Fruit fly (Drosophila melanogaster) whole organism, embryonic: ENCODE data around the gene Ing5.

ENCODE experiments used
- Abd-B ChIP-seq: fragments of 200-800 bp; sonication (Bioruptor generic); optimal IDR thresholded peaks from 2 replicates; lab custom pipeline; 2018; ENCODE audit warnings: missing biosample characterization, mild to moderate bottlenecking, missing genetic modification characterization, moderate library complexity
- Antp ChIP-seq: fragments of 200-800 bp; sonication (Bioruptor generic); optimal IDR thresholded peaks from 3 replicates; lab custom pipeline; 2016; ENCODE audit warnings: missing biosample characterization, missing genetic modification characterization
- Bgb ChIP-seq: fragments of 200-800 bp; sonication (Bioruptor generic); IDR thresholded peaks from 2 replicates; pipeline ENCODE4 v1.3.6; 2022; ENCODE audit warnings: missing biosample characterization, missing genetic modification characterization; ENCODE audit not compliant: partially characterized antibody
- CG10209 ChIP-seq: fragments of 200-800 bp; sonication (Bioruptor generic); optimal IDR thresholded peaks from 3 replicates; lab custom pipeline; 2017; ENCODE audit warnings: missing biosample characterization, mild to moderate bottlenecking, missing genetic modification characterization, missing genetic modification reagents
- CG10431 ChIP-seq: fragments of 200-800 bp; sonication (Bioruptor generic); optimal IDR thresholded peaks from 3 replicates; lab custom pipeline; 2018; ENCODE audit warnings: missing biosample characterization, mild to moderate bottlenecking, missing genetic modification characterization
- CG11723 ChIP-seq: fragments of 200-800 bp; sonication (Bioruptor generic); optimal IDR thresholded peaks from 2 replicates; lab custom pipeline; 2017; ENCODE audit warnings: missing biosample characterization, mild to moderate bottlenecking, missing genetic modification characterization
- CG12071 ChIP-seq: fragments of 200-800 bp; sonication (Bioruptor generic); optimal IDR thresholded peaks from 3 replicates; lab custom pipeline; 2018; ENCODE audit warnings: missing biosample characterization, mild to moderate bottlenecking, missing genetic modification characterization
- CG15269 ChIP-seq: fragments of 200-800 bp; sonication (Bioruptor generic); optimal IDR thresholded peaks from 2 replicates; lab custom pipeline; 2018; ENCODE audit warnings: missing biosample characterization, mild to moderate bottlenecking, missing genetic modification characterization, moderate library complexity
- CG1529 ChIP-seq: fragments of 200-800 bp; sonication (Bioruptor generic); optimal IDR thresholded peaks from 3 replicates; lab custom pipeline; 2018; ENCODE audit warnings: missing biosample characterization, missing genetic modification characterization
- CG17361 ChIP-seq: fragments of 200-800 bp; sonication (Bioruptor generic); IDR thresholded peaks from 3 replicates; pipeline ENCODE4 v1.3.6; 2022; ENCODE audit warnings: missing biosample characterization, missing genetic modification characterization
- CG17912 ChIP-seq: fragments of 200-800 bp; sonication (Bioruptor generic); optimal IDR thresholded peaks from 2 replicates; lab custom pipeline; 2018; ENCODE audit warnings: missing biosample characterization, mild to moderate bottlenecking, missing genetic modification characterization
- CG2116 ChIP-seq: fragments of 200-800 bp; sonication (Bioruptor generic); optimal IDR thresholded peaks from 3 replicates; lab custom pipeline; 2018; ENCODE audit warnings: missing biosample characterization, mild to moderate bottlenecking, missing genetic modification characterization
- CG2875 ChIP-seq: fragments of 200-800 bp; sonication (Bioruptor generic); optimal IDR thresholded peaks from 2 replicates; lab custom pipeline; 2017; ENCODE audit warnings: missing biosample characterization, mild to moderate bottlenecking, missing genetic modification characterization, missing genetic modification reagents
- CG34376 ChIP-seq: fragments of 200-800 bp; sonication (Bioruptor generic); optimal IDR thresholded peaks from 2 replicates; lab custom pipeline; 2018; ENCODE audit warnings: missing biosample characterization, mild to moderate bottlenecking, missing genetic modification characterization
- CG4424 ChIP-seq: fragments of 200-800 bp; sonication (Bioruptor generic); optimal IDR thresholded peaks from 3 replicates; lab custom pipeline; 2016; ENCODE audit warnings: missing biosample characterization, missing genetic modification characterization
- CG5180 ChIP-seq: fragments of 200-800 bp; sonication (Bioruptor generic); optimal IDR thresholded peaks from 3 replicates; lab custom pipeline; 2017; ENCODE audit warnings: missing biosample characterization, missing genetic modification characterization, mild to moderate bottlenecking, moderate library complexity, missing genetic modification reagents
- CG7786 ChIP-seq: fragments of 200-800 bp; sonication (Bioruptor generic); optimal IDR thresholded peaks from 2 replicates; lab custom pipeline; 2016; ENCODE audit warnings: missing biosample characterization, missing genetic modification characterization
- CG7987 ChIP-seq: fragments of 200-800 bp; sonication (Bioruptor generic); optimal IDR thresholded peaks from 2 replicates; lab custom pipeline; 2018; ENCODE audit warnings: missing biosample characterization, mild to moderate bottlenecking, missing genetic modification characterization, moderate library complexity
- CG8944 ChIP-seq: fragments of 200-800 bp; sonication (Bioruptor generic); optimal IDR thresholded peaks from 3 replicates; lab custom pipeline; 2016; ENCODE audit warnings: missing biosample characterization, missing genetic modification characterization
- CG9215 ChIP-seq: fragments of 200-800 bp; sonication (Bioruptor generic); IDR thresholded peaks from 2 replicates; pipeline ENCODE4 v1.3.6; 2022; ENCODE audit warnings: missing biosample characterization, missing genetic modification characterization
- D19A ChIP-seq: fragments of 200-800 bp; optimal IDR thresholded peaks from 3 replicates; lab custom pipeline; 2019; ENCODE audit warnings: missing biosample characterization, mild to moderate bottlenecking, missing genetic modification characterization, moderate library complexity
- D19B ChIP-seq: fragments of 200-800 bp; sonication (Bioruptor generic); optimal IDR thresholded peaks from 2 replicates; lab custom pipeline; 2017; ENCODE audit warnings: missing biosample characterization, mild to moderate bottlenecking, missing genetic modification characterization
- H2.0 ChIP-seq: fragments of 200-800 bp; sonication (Bioruptor generic); IDR thresholded peaks from 2 replicates; pipeline ENCODE4 v1.3.6; 2022; ENCODE audit warnings: missing biosample characterization, missing genetic modification characterization
- HLH3B ChIP-seq: fragments of 200-800 bp; sonication (Bioruptor generic); IDR thresholded peaks from 2 replicates; pipeline ENCODE4 v1.3.6; 2022; ENCODE audit warnings: missing biosample characterization, missing genetic modification characterization
- Hr51 ChIP-seq, 2 experiments: fragments of 200-800 bp; sonication (Bioruptor generic); optimal IDR thresholded peaks; 2 replicates in 1 of 2; 3 replicates in 1 of 2; lab custom pipeline; 2016 to 2018; ENCODE audit warnings: missing biosample characterization in 2 of 2, missing genetic modification characterization in 2 of 2, mild to moderate bottlenecking in 1 of 2, moderate library complexity in 1 of 2
- Hr78 ChIP-seq, 2 experiments: fragments of 200-800 bp in 1 of 2; fragments of >200 bp in 1 of 2; sonication (Bioruptor generic) in 1 of 2; optimal IDR thresholded peaks; 2 replicates each; lab custom pipeline; 2017 to 2019; ENCODE audit warnings: missing biosample characterization in 2 of 2, missing genetic modification characterization in 2 of 2, mild to moderate bottlenecking in 1 of 2, moderate library complexity in 1 of 2
- MTF-1 ChIP-seq: fragments of 200-800 bp; sonication (Bioruptor generic); optimal IDR thresholded peaks from 2 replicates; lab custom pipeline; 2018; ENCODE audit warnings: missing biosample characterization, mild to moderate bottlenecking, missing genetic modification characterization, borderline replicate concordance
- Sox102F ChIP-seq: fragments of 200-800 bp; sonication (Bioruptor generic); optimal IDR thresholded peaks from 2 replicates; lab custom pipeline; 2018; ENCODE audit warnings: missing biosample characterization, mild to moderate bottlenecking, missing genetic modification characterization, moderate library complexity
- Stat92E ChIP-seq, 3 experiments: fragments of >200 bp in 2 of 3; fragments of 200-800 bp in 1 of 3; sonication (Bioruptor generic) in 1 of 3; optimal IDR thresholded peaks; 2 replicates each; lab custom pipeline; 2017 to 2019; ENCODE audit warnings: missing biosample characterization in 3 of 3, missing genetic modification characterization in 3 of 3, mild to moderate bottlenecking in 1 of 3, moderate library complexity in 1 of 3
- ash1 ChIP-seq: fragments of 200-800 bp; sonication (Bioruptor generic); optimal IDR thresholded peaks from 2 replicates; lab custom pipeline; 2018; ENCODE audit warnings: missing biosample characterization, mild to moderate bottlenecking, missing genetic modification characterization
- bigmax ChIP-seq: fragments of 200-800 bp; sonication (Bioruptor generic); optimal IDR thresholded peaks from 2 replicates; lab custom pipeline; 2018; ENCODE audit warnings: missing biosample characterization, mild to moderate bottlenecking, missing genetic modification characterization
- cas ChIP-seq: fragments of 200-800 bp; sonication (Bioruptor generic); IDR thresholded peaks from 2 replicates; pipeline ENCODE4 v1.3.6; 2022; ENCODE audit warnings: missing biosample characterization, missing genetic modification characterization
- dan ChIP-seq: fragments of 200-800 bp; sonication (Bioruptor generic); IDR thresholded peaks from 2 replicates; pipeline ENCODE4 v1.3.6; 2022; ENCODE audit warnings: missing biosample characterization, missing genetic modification characterization
- esg ChIP-seq: fragments of 200-800 bp; sonication (Bioruptor generic); conservative IDR thresholded peaks from 2 replicates; pipeline ENCODE4 v1.3.6; 2022; ENCODE audit warnings: missing biosample characterization, missing genetic modification characterization
- fu2 ChIP-seq: fragments of 200-800 bp; sonication (Bioruptor generic); optimal IDR thresholded peaks from 2 replicates; lab custom pipeline; 2016; ENCODE audit warnings: missing biosample characterization, missing genetic modification characterization
- gcm ChIP-seq: fragments of 200-800 bp; sonication (Bioruptor generic); optimal IDR thresholded peaks from 2 replicates; lab custom pipeline; 2019; ENCODE audit warnings: missing biosample characterization, mild to moderate bottlenecking, missing genetic modification characterization, moderate library complexity
- gro ChIP-seq: fragments of 200-800 bp; sonication (Bioruptor generic); optimal IDR thresholded peaks from 2 replicates; lab custom pipeline; 2016; ENCODE audit warnings: missing biosample characterization, missing genetic modification characterization
- gt ChIP-seq: fragments of 200-800 bp; sonication (Bioruptor generic); IDR thresholded peaks from 2 replicates; pipeline ENCODE4 v1.3.6; 2022; ENCODE audit warnings: missing biosample characterization, missing genetic modification characterization
- inv ChIP-seq: fragments of 200-800 bp; sonication (Bioruptor generic); IDR thresholded peaks from 2 replicates; pipeline ENCODE4 v1.3.6; 2022; ENCODE audit warnings: missing biosample characterization, missing genetic modification characterization; ENCODE audit not compliant: partially characterized antibody
- lilli ChIP-seq: fragments of 200-800 bp; sonication (Bioruptor generic); optimal IDR thresholded peaks from 3 replicates; lab custom pipeline; 2016; ENCODE audit warnings: missing biosample characterization, missing genetic modification characterization
- lmd ChIP-seq: fragments of 200-800 bp; sonication (Bioruptor generic); IDR thresholded peaks from 2 replicates; pipeline ENCODE4 v1.3.6; 2022; ENCODE audit warnings: missing biosample characterization, missing genetic modification characterization
- org-1 ChIP-seq: fragments of 200-800 bp; sonication (Bioruptor generic); optimal IDR thresholded peaks from 2 replicates; lab custom pipeline; 2017; ENCODE audit warnings: missing biosample characterization, missing genetic modification characterization
- psq ChIP-seq: fragments of 200-800 bp; sonication (Bioruptor generic); optimal IDR thresholded peaks from 2 replicates; lab custom pipeline; 2017; ENCODE audit warnings: missing biosample characterization, missing genetic modification characterization
- repo ChIP-seq: fragments of 200-800 bp; sonication (Bioruptor generic); optimal IDR thresholded peaks from 2 replicates; lab custom pipeline; 2016; ENCODE audit warnings: missing biosample characterization, missing genetic modification characterization
- scrt ChIP-seq: fragments of 200-800 bp; sonication (Bioruptor generic); optimal IDR thresholded peaks from 2 replicates; lab custom pipeline; 2018; ENCODE audit warnings: missing biosample characterization, mild to moderate bottlenecking, missing genetic modification characterization, moderate library complexity
- sens ChIP-seq: fragments of 200-800 bp; sonication (Bioruptor generic); peaks from one replicate; lab custom pipeline; 2016; ENCODE audit warnings: missing biosample characterization, missing genetic modification characterization
- toy ChIP-seq: fragments of 200-800 bp; sonication (Bioruptor generic); IDR thresholded peaks from 2 replicates; pipeline ENCODE4 v1.3.6; 2022; ENCODE audit warnings: missing biosample characterization, missing genetic modification characterization
- twi ChIP-seq: fragments of 200-800 bp; optimal IDR thresholded peaks from 2 replicates; lab custom pipeline; 2019; ENCODE audit warnings: missing biosample characterization, mild to moderate bottlenecking, missing genetic modification characterization, moderate library complexity
- yki ChIP-seq: fragments of >200 bp; optimal IDR thresholded peaks from 3 replicates; lab custom pipeline; 2018
- zen2 ChIP-seq: fragments of 200-800 bp; sonication (Bioruptor generic); IDR thresholded peaks from 3 replicates; pipeline ENCODE4 v1.3.6; 2022; ENCODE audit warnings: missing biosample characterization, missing genetic modification characterization; ENCODE audit not compliant: partially characterized antibody

Gene Ing5

DNA sequence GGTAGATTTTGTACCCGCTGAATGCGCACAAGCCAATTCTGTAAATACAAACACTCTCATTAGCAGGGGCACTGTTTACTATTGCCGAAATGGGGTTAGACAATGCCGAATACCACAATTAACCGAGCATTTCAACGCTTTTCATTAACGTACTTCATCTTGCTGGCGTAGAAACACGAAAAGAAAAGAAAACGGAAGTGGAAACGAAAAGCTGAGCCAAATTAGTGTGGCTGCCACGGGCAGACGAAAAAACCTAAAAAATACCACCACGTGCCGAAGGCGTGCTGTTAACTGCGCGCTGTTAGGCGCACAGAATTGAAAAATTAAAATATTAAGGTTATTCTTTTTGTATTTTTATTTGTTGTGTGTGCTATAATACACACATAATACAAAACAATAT, 7.8 kb upstream of the Ing5 start, which contains the start of gene RpL24 (continued):
- TF ChIP-seq D19B (GFP tag; lab: Kevin White, UChicago) (peak; percentile 80), gcm (GFP tag; lab: Kevin White, UChicago) (peak; percentile 88), CG8944 (peak; percentile 69), bigmax (GFP tag; lab: Kevin White, UChicago) (peak; percentile 77), CG7987 (peak; percentile 99), D19A (tag; lab: Kevin White, UChicago) (peak; percentile 56), dan (no peak), lmd (peak; percentile 57; the same call in 1 of the 2 replicates), CG7786 (GFP tag; lab: Kevin White, UChicago) (peak; percentile 56), CG10209 (GFP tag; lab: Kevin White, UChicago) (peak; percentile 91), CG11723 (GFP tag; lab: Kevin White, UChicago) (peak; percentile 92), gro (peak; percentile 94), CG34376 (peak; percentile 98), HLH3B (GFP tag; lab: Robert Waterston, UW) (peak; percentile 78), CG4424 (GFP tag; lab: Kevin White, UChicago) (peak; percentile 90), CG2116 (peak; percentile 84), CG10431 (GFP tag; lab: Kevin White, UChicago) (peak; percentile 93), CG17361 (GFP tag; lab: Robert Waterston, UW) (peak; percentile 83), CG15269 (peak; percentile 82), Hr78 (GFP tag; optimal IDR thresholded peaks at IDR 0.05; lab: Kevin White, UChicago) (no peak), org-1 (GFP tag; lab: Kevin White, UChicago) (peak; percentile 90), CG5180 (GFP tag; lab: Kevin White, UChicago) (peak; percentile 80), fu2 (GFP tag; lab: Kevin White, UChicago) (peak; percentile 73), cas (GFP tag; lab: Robert Waterston, UW) (peak; percentile 65), repo (GFP tag; lab: Kevin White, UChicago) (peak; percentile 89), MTF-1 (GFP tag; lab: Kevin White, UChicago) (peak; percentile 97), CG1529 (GFP tag; lab: Kevin White, UChicago) (peak; percentile 83), Abd-B (GFP tag; lab: Kevin White, UChicago) (no peak), Hr51 (GFP tag; optimal IDR thresholded peaks at IDR 0.05; lab: Kevin White, UChicago) (peak; percentile 81 to 88), twi (tag; lab: Kevin White, UChicago) (peak; percentile 73), CG9215 (GFP tag; lab: Robert Waterston, UW) (0 out of 2 replicates have a peak, but pooled peaks have one; percentile 37), lilli (GFP tag; lab: Kevin White, UChicago) (peak; percentile 88), CG2875 (GFP tag; lab: Kevin White, UChicago) (peak; percentile 92), gt (no peak), Bgb (GFP tag; lab: Robert Waterston, UW) (peak; percentile 29; the same call in 1 of the 2 replicates), inv (GFP tag; lab: Robert Waterston, UW) (no peak), ash1 (GFP tag; lab: Kevin White, UChicago) (peak; percentile 94), Sox102F (peak; percentile 70), yki (lab: Kevin White, UChicago) (no peak), CG17912 (GFP tag; lab: Kevin White, UChicago) (peak; percentile 97), H2.0 (GFP tag; lab: Robert Waterston, UW) (peak; percentile 82), CG12071 (GFP tag; lab: Kevin White, UChicago) (peak; percentile 96), sens (GFP tag; lab: Kevin White, UChicago) (peak; percentile 97), zen2 (GFP tag; lab: Robert Waterston, UW) (no peak; the same call in 2 of the 3 replicates), Antp (peak; percentile 70), scrt (GFP tag; lab: Kevin White, UChicago) (peak; percentile 93), Stat92E (GFP tag; optimal IDR thresholded peaks at IDR 0.05; lab: Kevin White, UChicago) (peak in 1 of 3 experiments; percentile 72), esg (GFP tag; lab: Robert Waterston, UW) (no peak), toy (GFP tag; lab: Robert Waterston, UW) (peak; percentile 71; the same call in 1 of the 2 replicates), psq (GFP tag; lab: Kevin White, UChicago) (peak; percentile 83)
